Fruit fly (Drosophila melanogaster) whole organism, pupa: Measurements from ENCODE around the gene qin.
A peak's percentile ranks its signal among the peaks of the same experiment; 100 is the strongest.

ENCODE experiments used
- CG10348 ChIP-seq: fragments of 200-800 bp; sonication (Bioruptor generic); IDR thresholded peaks from 2 replicates; pipeline ENCODE4 v1.3.6; 2022; ENCODE audit warnings: missing biosample characterization, missing genetic modification characterization
- CG12605 ChIP-seq: fragments of 200-800 bp; sonication (Bioruptor generic); IDR thresholded peaks from 2 replicates; pipeline ENCODE4 v1.3.6; 2022; ENCODE audit warnings: missing biosample characterization, missing genetic modification characterization
- CG13204 ChIP-seq: fragments of 200-800 bp; sonication (Bioruptor generic); optimal IDR thresholded peaks from 2 replicates; lab custom pipeline; 2018; ENCODE audit warnings: missing biosample characterization, mild to moderate bottlenecking, missing genetic modification characterization, moderate library complexity
- CG14655 ChIP-seq: fragments of 200-800 bp; sonication (Bioruptor generic); optimal IDR thresholded peaks from 3 replicates; lab custom pipeline; 2017; ENCODE audit warnings: mild to moderate bottlenecking, missing biosample characterization, missing genetic modification reagents, missing genetic modification characterization
- CG15710 ChIP-seq: fragments of 200-800 bp; sonication (Bioruptor generic); optimal IDR thresholded peaks from 2 replicates; lab custom pipeline; 2018; ENCODE audit warnings: missing biosample characterization, mild to moderate bottlenecking, missing genetic modification characterization, moderate library complexity
- CG17806 ChIP-seq: fragments of 200-800 bp; sonication (Bioruptor generic); optimal IDR thresholded peaks from 2 replicates; lab custom pipeline; 2018; ENCODE audit warnings: missing biosample characterization, mild to moderate bottlenecking, missing genetic modification characterization, moderate library complexity
- CG32121 ChIP-seq: fragments of 200-800 bp; sonication (Bioruptor generic); IDR thresholded peaks from 2 replicates; pipeline ENCODE4 v1.3.6; 2022; ENCODE audit warnings: missing biosample characterization, missing genetic modification characterization
- CG34367 ChIP-seq: fragments of 200-800 bp; sonication (Bioruptor generic); optimal IDR thresholded peaks from 2 replicates; lab custom pipeline; 2018; ENCODE audit warnings: missing biosample characterization, mild to moderate bottlenecking, missing genetic modification characterization
- CG4496 ChIP-seq: fragments of 200-800 bp; sonication (Bioruptor generic); IDR thresholded peaks from 3 replicates; pipeline ENCODE4 v1.3.6; 2022; ENCODE audit warnings: missing biosample characterization, missing genetic modification characterization
- CG8159 ChIP-seq: fragments of 200-800 bp; sonication (Bioruptor generic); optimal IDR thresholded peaks from 3 replicates; lab custom pipeline; 2018; ENCODE audit warnings: missing biosample characterization, mild to moderate bottlenecking, missing genetic modification characterization, moderate library complexity
- CG8301 ChIP-seq: fragments of 200-800 bp; sonication (Bioruptor generic); optimal IDR thresholded peaks from 2 replicates; lab custom pipeline; 2018; ENCODE audit warnings: missing biosample characterization, mild to moderate bottlenecking, missing genetic modification characterization
- CG9948 ChIP-seq: fragments of 200-800 bp; sonication (Bioruptor generic); optimal IDR thresholded peaks from 2 replicates; lab custom pipeline; 2018; ENCODE audit warnings: missing biosample characterization, mild to moderate bottlenecking, missing genetic modification characterization, moderate library complexity
- D1 ChIP-seq: fragments of 200-800 bp; sonication (Bioruptor generic); optimal IDR thresholded peaks from 2 replicates; lab custom pipeline; 2018; ENCODE audit warnings: missing biosample characterization, mild to moderate bottlenecking, missing genetic modification characterization, moderate library complexity
- EcR ChIP-seq: fragments of 200-800 bp; sonication (Bioruptor generic); optimal IDR thresholded peaks from 3 replicates; lab custom pipeline; 2019; ENCODE audit warnings: missing biosample characterization, missing genetic modification characterization, mild to moderate bottlenecking, moderate library complexity, missing genetic modification reagents
- Ets98B ChIP-seq: fragments of 200-800 bp; sonication (Bioruptor generic); IDR thresholded peaks from 2 replicates; pipeline ENCODE4 v1.3.6; 2022; ENCODE audit warnings: missing biosample characterization, missing genetic modification characterization
- Pif1A ChIP-seq: fragments of 200-800 bp; sonication (Bioruptor generic); optimal IDR thresholded peaks from 3 replicates; lab custom pipeline; 2016; ENCODE audit warnings: missing biosample characterization, missing genetic modification characterization
- Pif1B ChIP-seq: fragments of 200-800 bp; sonication (Bioruptor generic); optimal IDR thresholded peaks from 3 replicates; lab custom pipeline; 2016; ENCODE audit warnings: missing biosample characterization, missing genetic modification characterization
- Snoo ChIP-seq: fragments of 200-800 bp; sonication (Bioruptor generic); optimal IDR thresholded peaks from 3 replicates; lab custom pipeline; 2017; ENCODE audit warnings: missing biosample characterization, mild to moderate bottlenecking, missing genetic modification characterization, inconsistent platforms
- fd96Ca ChIP-seq: fragments of 200-800 bp; sonication (Bioruptor generic); IDR thresholded peaks from 3 replicates; pipeline ENCODE4 v1.3.6; 2022; ENCODE audit warnings: missing biosample characterization, missing genetic modification characterization
- gl ChIP-seq: fragments of 200-800 bp; sonication (Bioruptor generic); optimal IDR thresholded peaks from 2 replicates; lab custom pipeline; 2018; ENCODE audit warnings: missing biosample characterization, mild to moderate bottlenecking, missing genetic modification characterization
- rn ChIP-seq: fragments of 200-800 bp; sonication (Bioruptor generic); IDR thresholded peaks from 2 replicates; pipeline ENCODE4 v1.3.6; 2022; ENCODE audit warnings: missing biosample characterization, missing genetic modification characterization

The qin gene

DNA sequence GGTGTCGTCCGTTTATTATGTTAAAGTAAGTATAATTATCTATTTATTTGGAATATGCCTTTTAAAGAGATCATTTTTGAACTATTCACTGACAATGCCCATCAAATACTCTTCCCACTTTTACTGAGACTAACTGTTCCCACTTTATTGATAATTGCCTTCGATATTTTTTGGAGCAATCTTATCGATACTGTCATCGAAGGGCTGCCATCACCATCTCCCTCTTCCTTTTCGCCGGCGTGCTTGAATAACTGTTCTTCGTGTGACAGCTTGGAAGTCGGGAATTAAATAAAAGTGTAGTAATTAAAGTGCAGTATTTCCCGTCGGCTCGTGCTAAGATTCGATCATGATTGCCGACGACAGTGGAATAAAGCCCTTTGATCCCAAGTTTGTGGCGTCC lies at the start of gene qin:
Gene qin, plus strand, starts transcription at position 274 of the 400 bp plus-strand sequence.
- TF ChIP-seq rn (GFP tag; lab: Robert Waterston, UW) = no peak
- TF ChIP-seq D1 (tag; lab: Kevin White, UChicago) = no peak
- TF ChIP-seq CG17806 = no peak
- TF ChIP-seq EcR (GFP tag; lab: Kevin White, UChicago) = no peak
- TF ChIP-seq Pif1A = no peak
- no peak for TF ChIP-seq CG8159 (tag; lab: Kevin White, UChicago)
- no peak for TF ChIP-seq CG32121 (GFP tag; lab: Robert Waterston, UW)
- TF ChIP-seq CG10348 = no peak
- TF ChIP-seq CG12605 (GFP tag; lab: Robert Waterston, UW) = no peak
- TF ChIP-seq CG34367 (tag; lab: Kevin White, UChicago) = no peak
- TF ChIP-seq CG4496 (GFP tag; lab: Robert Waterston, UW) = no peak
- no peak for TF ChIP-seq CG15710 (tag; lab: Kevin White, UChicago)
- TF ChIP-seq Snoo = no peak

dm6 chr3R:18545486-18545885 lies 45.3 kb upstream of the qin start, which contains the start of gene fru:
Gene fru, minus strand, starts transcription at chr3R:18545586.
- TF ChIP-seq CG12605 (GFP tag; lab: Robert Waterston, UW) (no peak), CG4496 (GFP tag; lab: Robert Waterston, UW) (no peak), CG13204 (GFP tag; lab: Kevin White, UChicago) (no peak), EcR (GFP tag; lab: Kevin White, UChicago) (no peak), Ets98B (GFP tag; lab: Robert Waterston, UW) (no peak), D1 (tag; lab: Kevin White, UChicago) (no peak), Pif1A (no peak), CG10348 (no peak), rn (GFP tag; lab: Robert Waterston, UW) (no peak), Snoo (no peak), CG9948 (no peak), CG15710 (tag; lab: Kevin White, UChicago) (no peak)

dm6 chr3R:18546159-18546558 lies 44.7 kb upstream of the qin start:
- TF ChIP-seq D1 (tag; lab: Kevin White, UChicago) = no peak
- TF ChIP-seq, all 21 proteins: peak for 0

DNA sequence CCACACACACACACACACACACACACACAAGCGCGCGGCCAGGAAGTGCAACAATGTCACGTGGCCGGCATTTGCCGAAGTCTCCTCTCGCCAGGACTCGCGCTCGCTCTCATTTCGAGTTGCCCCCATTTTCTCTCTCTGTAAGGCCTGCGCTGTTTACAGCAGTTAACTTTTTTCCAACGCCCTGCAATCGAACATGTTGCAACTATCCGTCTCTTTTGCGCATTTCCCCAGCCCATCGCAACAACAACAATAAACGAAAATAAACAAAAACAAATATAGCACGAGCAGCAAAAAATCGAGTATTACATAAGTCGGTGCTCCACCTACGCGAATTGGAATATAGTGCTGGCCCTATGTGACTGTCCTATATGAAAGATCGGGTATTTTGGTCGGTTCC lies 43.9 kb upstream of the qin start:
- TF ChIP-seq Snoo (no peak), CG32121 (GFP tag; lab: Robert Waterston, UW) (no peak), Pif1B (no peak)

- TF ChIP-seq CG8301 (tag; lab: Kevin White, UChicago) (no peak), CG15710 (tag; lab: Kevin White, UChicago) (no peak), CG10348 (no peak), Snoo (no peak), CG4496 (GFP tag; lab: Robert Waterston, UW) (no peak), CG9948 (no peak), CG17806 (no peak), fd96Ca (GFP tag; lab: Robert Waterston, UW) (no peak), CG34367 (tag; lab: Kevin White, UChicago) (no peak), CG13204 (GFP tag; lab: Kevin White, UChicago) (no peak), Ets98B (GFP tag; lab: Robert Waterston, UW) (no peak), rn (GFP tag; lab: Robert Waterston, UW) (no peak), CG12605 (GFP tag; lab: Robert Waterston, UW) (no peak), EcR (GFP tag; lab: Kevin White, UChicago) (no peak), Pif1A (no peak), CG14655 (no peak)
- TF ChIP-seq, all 21 proteins: peak for 0
Observed at dm6 chr3R:18548787-18549186, 42.0 kb upstream of the qin start.

DNA sequence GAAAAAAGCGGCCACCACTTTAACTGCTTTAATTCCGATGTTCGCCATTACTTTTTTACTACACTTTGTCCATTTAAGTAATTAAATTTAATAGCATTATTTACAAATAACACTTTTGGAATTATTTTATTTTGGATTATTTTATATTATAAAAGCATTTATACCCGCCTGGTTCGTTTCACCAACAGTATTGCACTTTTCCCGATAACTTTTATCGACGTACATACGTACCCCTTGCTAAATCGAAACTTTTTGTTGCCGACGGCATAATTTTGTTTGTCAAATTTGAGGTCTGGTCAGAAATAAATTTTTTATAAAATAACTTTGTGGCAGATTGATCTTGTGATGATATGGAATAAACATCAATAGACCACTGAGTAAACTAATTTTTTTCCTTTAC lies 31.3 kb upstream of the qin start, which contains the start of gene CG7691:
Gene CG7691, plus strand, starts transcription at position 301 of the 400 bp plus-strand sequence.
- no peak for TF ChIP-seq EcR (GFP tag; lab: Kevin White, UChicago)
- TF ChIP-seq CG32121 (GFP tag; lab: Robert Waterston, UW) = no peak
- TF ChIP-seq CG13204 (GFP tag; lab: Kevin White, UChicago) = no peak
- no peak for TF ChIP-seq D1 (tag; lab: Kevin White, UChicago)
- TF ChIP-seq CG17806 = no peak
- no peak for TF ChIP-seq CG9948
- no peak for TF ChIP-seq rn (GFP tag; lab: Robert Waterston, UW)
- no peak for TF ChIP-seq Ets98B (GFP tag; lab: Robert Waterston, UW)
- no peak for TF ChIP-seq CG8159 (tag; lab: Kevin White, UChicago)
- TF ChIP-seq gl (tag; lab: Kevin White, UChicago) = no peak
- no peak for TF ChIP-seq CG8301 (tag; lab: Kevin White, UChicago)
- no peak for TF ChIP-seq fd96Ca (GFP tag; lab: Robert Waterston, UW)
- no peak for TF ChIP-seq CG12605 (GFP tag; lab: Robert Waterston, UW)
- no peak for TF ChIP-seq CG4496 (GFP tag; lab: Robert Waterston, UW)

DNA sequence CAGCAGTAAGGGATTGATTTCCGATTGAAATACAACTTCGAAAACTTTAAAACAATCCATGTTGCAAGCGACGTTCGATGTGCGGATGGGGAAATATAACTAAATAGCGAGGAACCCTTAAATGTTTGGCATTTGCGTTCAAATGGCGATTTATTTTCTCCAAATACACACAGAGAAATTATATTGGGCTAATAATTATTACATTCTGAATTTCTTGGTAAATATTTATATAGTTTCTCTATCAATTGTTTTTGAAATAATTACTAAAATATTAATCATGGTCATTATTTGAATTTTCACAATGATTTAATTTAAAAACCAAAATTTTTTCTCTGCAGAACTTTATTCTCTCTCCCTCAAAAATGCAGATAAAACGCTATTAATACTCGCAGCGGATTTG lies 25.8 kb upstream of the qin start, which contains the start of the genes CG43210 and hemo:
Gene CG43210, minus strand, starts transcription at position 101 of the 400 bp plus-strand sequence.
Gene hemo, minus strand, starts transcription at position 101 of the 400 bp plus-strand sequence.
- TF ChIP-seq CG14655 (peak; percentile 11), CG9948 (no peak), CG8159 (tag; lab: Kevin White, UChicago) (peak; percentile 31)
